Worm (Caenorhabditis elegans) whole organism, young adult: ENCODE results near the gene C17H11.2.

ENCODE experiments used
- C17E4.6 ChIP-seq: fragments of 200-800 bp; sonication (Bioruptor generic); IDR thresholded peaks from 2 replicates; pipeline ENCODE4 v1.3.6; 2022; ENCODE audit warnings: missing genetic modification reagents, missing genetic modification characterization, missing compliant biosample characterization
- F10E7.11 ChIP-seq: sonication (generic microtip); optimal IDR thresholded peaks from 2 replicates; lab custom pipeline; 2017; ENCODE audit warnings: mild to moderate bottlenecking, missing genetic modification characterization, moderate library complexity, missing compliant biosample characterization
- F33H1.4 ChIP-seq: fragments of 200-800 bp; sonication (Bioruptor generic); IDR thresholded peaks from 2 replicates; pipeline ENCODE4 v1.3.6; 2022; ENCODE audit warnings: missing genetic modification reagents, missing genetic modification characterization, missing compliant biosample characterization
- F49E8.2 ChIP-seq: sonication (generic microtip); optimal IDR thresholded peaks from 3 replicates; lab custom pipeline; 2017; ENCODE audit warnings: missing genetic modification characterization, mild to moderate bottlenecking, missing compliant biosample characterization, antibody characterized with exemption, moderate library complexity; ENCODE audit not compliant: insufficient read depth
- F55B11.4 ChIP-seq: sonication (generic microtip); optimal IDR thresholded peaks from 2 replicates; lab custom pipeline; 2016; ENCODE audit warnings: missing compliant biosample characterization, missing genetic modification characterization, borderline replicate concordance; ENCODE audit not compliant: insufficient read depth
- K11D2.4 ChIP-seq: fragments of 200-800 bp; sonication (Bioruptor generic); IDR thresholded peaks from 2 replicates; pipeline ENCODE4 v1.3.6; 2022; ENCODE audit warnings: missing genetic modification reagents, missing genetic modification characterization, missing compliant biosample characterization
- K12H6.12 ChIP-seq: fragments of 200-800 bp; sonication (Bioruptor generic); optimal IDR thresholded peaks from 2 replicates; lab custom pipeline; 2018; ENCODE audit warnings: mild to moderate bottlenecking, missing genetic modification characterization, missing compliant biosample characterization
- T26A5.8 ChIP-seq: sonication (generic microtip); optimal IDR thresholded peaks from 2 replicates; lab custom pipeline; 2016; ENCODE audit warnings: missing genetic modification characterization, missing compliant biosample characterization
- Y53G8AR.9 ChIP-seq: fragments of 200-800 bp; sonication (Bioruptor generic); conservative IDR thresholded peaks from 2 replicates; pipeline ENCODE4 v1.3.6; 2022; ENCODE audit warnings: missing genetic modification reagents, missing genetic modification characterization, missing compliant biosample characterization
- Y56A3A.18 ChIP-seq: fragments of 200-800 bp; sonication (Bioruptor generic); IDR thresholded peaks from 2 replicates; pipeline ENCODE4 v1.3.6; 2022; ENCODE audit warnings: missing genetic modification reagents, missing genetic modification characterization, missing compliant biosample characterization
- Y79H2A.3 ChIP-seq: fragments of 200-800 bp; sonication (Bioruptor generic); conservative IDR thresholded peaks from 2 replicates; pipeline ENCODE4 v1.3.6; 2022; ENCODE audit warnings: missing genetic modification reagents, missing genetic modification characterization, missing compliant biosample characterization
- ama-1 ChIP-seq, 3 experiments: fragments of 150-350 bp in 1 of 3; sonication (generic microtip) in 2 of 3; optimal IDR thresholded peaks; 2 replicates each; lab custom pipeline; 2014 to 2018; ENCODE audit warnings: missing biosample characterization in 2 of 3, missing genetic modification characterization in 2 of 3, missing genetic modification reagents in 2 of 3
- aptf-2 ChIP-seq: fragments of 200-800 bp; sonication (Bioruptor generic); conservative IDR thresholded peaks from 2 replicates; pipeline ENCODE4 v1.3.6; 2022; ENCODE audit warnings: missing genetic modification reagents, missing genetic modification characterization, missing compliant biosample characterization
- atf-7 ChIP-seq: sonication (generic microtip); optimal IDR thresholded peaks from 2 replicates; lab custom pipeline; 2017; ENCODE audit warnings: mild to moderate bottlenecking, missing genetic modification characterization, missing compliant biosample characterization
- attf-3 ChIP-seq: fragments of 200-800 bp; sonication (Bioruptor generic); conservative IDR thresholded peaks from 2 replicates; pipeline ENCODE4 v1.3.6; 2022; ENCODE audit warnings: missing genetic modification reagents, missing genetic modification characterization, missing compliant biosample characterization
- attf-5 ChIP-seq: fragments of 200-800 bp; sonication (Bioruptor generic); optimal IDR thresholded peaks from 2 replicates; lab custom pipeline; 2018; ENCODE audit warnings: mild to moderate bottlenecking, missing genetic modification characterization, missing compliant biosample characterization
- bed-2 ChIP-seq: fragments of 200-800 bp; sonication (Bioruptor generic); IDR thresholded peaks from 2 replicates; pipeline ENCODE4 v1.3.6; 2022; ENCODE audit warnings: missing genetic modification reagents, missing genetic modification characterization, missing compliant biosample characterization
- dpl-1 ChIP-seq: fragments of 150-350 bp; optimal IDR thresholded peaks from 2 replicates; lab custom pipeline; 2014; ENCODE audit warnings: missing biosample characterization, missing genetic modification reagents, missing genetic modification characterization
- egl-18 ChIP-seq: fragments of 200-800 bp; sonication (Bioruptor generic); IDR thresholded peaks from 2 replicates; pipeline ENCODE4 v1.3.6; 2022; ENCODE audit warnings: missing genetic modification reagents, missing genetic modification characterization, missing compliant biosample characterization
- ekl-4 ChIP-seq: fragments of 200-800 bp; sonication (Bioruptor generic); IDR thresholded peaks from 2 replicates; pipeline ENCODE4 v1.3.6; 2022; ENCODE audit warnings: missing genetic modification reagents, missing genetic modification characterization, missing compliant biosample characterization
- him-1 ChIP-seq: sonication (generic microtip); optimal IDR thresholded peaks from 2 replicates; lab custom pipeline; 2016; ENCODE audit warnings: missing genotype, missing genetic modification reagents, missing genetic modification characterization, missing compliant biosample characterization
- hlh-12 ChIP-seq: sonication (generic microtip); optimal IDR thresholded peaks from 2 replicates; lab custom pipeline; 2016; ENCODE audit warnings: missing genetic modification characterization, missing compliant biosample characterization
- hlh-26 ChIP-seq: fragments of 200-800 bp; sonication (Bioruptor generic); conservative IDR thresholded peaks from 2 replicates; pipeline ENCODE4 v1.3.6; 2022; ENCODE audit warnings: missing genetic modification reagents, missing genetic modification characterization, missing compliant biosample characterization
- hmg-1.2 ChIP-seq: fragments of 200-800 bp; sonication (Bioruptor generic); IDR thresholded peaks from 2 replicates; pipeline ENCODE4 v1.3.6; 2022; ENCODE audit warnings: missing genetic modification reagents, missing genetic modification characterization, missing compliant biosample characterization
- hrde-1 ChIP-seq: sonication (generic microtip); optimal IDR thresholded peaks from 2 replicates; lab custom pipeline; 2016; ENCODE audit warnings: missing genetic modification characterization, mild to moderate bottlenecking, missing compliant biosample characterization, moderate library complexity, missing genotype, missing genetic modification reagents, borderline replicate concordance
- lag-1 ChIP-seq: fragments of 200-800 bp; sonication (Bioruptor generic); IDR thresholded peaks from 2 replicates; pipeline ENCODE4 v1.3.6; 2022; ENCODE audit warnings: missing genetic modification reagents, missing genetic modification characterization, missing compliant biosample characterization
- let-526 ChIP-seq: fragments of 200-800 bp; sonication (Bioruptor generic); IDR thresholded peaks from 2 replicates; pipeline ENCODE4 v1.3.6; 2022; ENCODE audit warnings: missing genetic modification reagents, missing genetic modification characterization, missing compliant biosample characterization
- let-607 ChIP-seq, 2 experiments: fragments of 200-800 bp in 1 of 2; sonication (Bioruptor generic) in 1 of 2; sonication (generic microtip) in 1 of 2; optimal IDR thresholded peaks; 2 replicates each; lab custom pipeline; 2016 to 2018; ENCODE audit warnings: mild to moderate bottlenecking in 2 of 2, missing compliant biosample characterization in 2 of 2, missing genetic modification characterization in 2 of 2, moderate library complexity in 2 of 2, missing genotype in 1 of 2
- lin-35 ChIP-seq, 3 experiments: fragments of 150-350 bp in 2 of 3; sonication (generic microtip) in 1 of 3; optimal IDR thresholded peaks; 2 replicates each; lab custom pipeline; 2014 to 2018; ENCODE audit warnings: missing biosample characterization in 3 of 3, missing genetic modification characterization in 3 of 3, missing genetic modification reagents in 3 of 3
- madf-6 ChIP-seq: fragments of 200-800 bp; sonication (Bioruptor generic); IDR thresholded peaks from 2 replicates; pipeline ENCODE4 v1.3.6; 2022; ENCODE audit warnings: missing genetic modification reagents, missing genetic modification characterization, missing compliant biosample characterization
- nhr-27 ChIP-seq: fragments of 200-800 bp; sonication (Bioruptor generic); optimal IDR thresholded peaks from 2 replicates; lab custom pipeline; 2018; ENCODE audit warnings: mild to moderate bottlenecking, missing genetic modification characterization, moderate library complexity, missing compliant biosample characterization
- nhr-90 ChIP-seq: sonication (generic microtip); optimal IDR thresholded peaks from 2 replicates; lab custom pipeline; 2016; ENCODE audit warnings: missing genotype, mild to moderate bottlenecking, missing genetic modification characterization, missing compliant biosample characterization
- pha-4 ChIP-seq: fragments of 150-350 bp; sonication (generic microtip); optimal IDR thresholded peaks from 2 replicates; lab custom pipeline; 2014; ENCODE audit warnings: missing biosample characterization, missing genetic modification reagents, missing genetic modification characterization
- repo-1 ChIP-seq: sonication (generic microtip); optimal IDR thresholded peaks from 2 replicates; lab custom pipeline; 2017; ENCODE audit warnings: mild to moderate bottlenecking, missing genetic modification characterization, missing compliant biosample characterization
- snpc-4 ChIP-seq, 5 experiments: fragments of 150-350 bp in 1 of 5; sonication (generic microtip) in 4 of 5; optimal IDR thresholded peaks; 2 replicates each; lab custom pipeline; 2014 to 2018; ENCODE audit warnings: missing genetic modification characterization in 5 of 5, missing biosample characterization in 3 of 5, antibody characterized with exemption in 2 of 5, mild to moderate bottlenecking in 2 of 5, missing compliant biosample characterization in 2 of 5, missing genotype in 2 of 5, moderate library complexity in 2 of 5, missing genetic modification reagents in 1 of 5
- sptf-2 ChIP-seq: fragments of 200-800 bp; sonication (Bioruptor generic); optimal IDR thresholded peaks from 2 replicates; lab custom pipeline; 2018; ENCODE audit warnings: mild to moderate bottlenecking, missing genetic modification characterization, missing compliant biosample characterization
- tlf-1 ChIP-seq: fragments of 200-800 bp; sonication (Bioruptor generic); optimal IDR thresholded peaks from 2 replicates; lab custom pipeline; 2018; ENCODE audit warnings: mild to moderate bottlenecking, missing genetic modification characterization, missing compliant biosample characterization
- unc-130 ChIP-seq: sonication (generic microtip); optimal IDR thresholded peaks from 2 replicates; lab custom pipeline; 2016; ENCODE audit warnings: missing genetic modification reagents, missing genetic modification characterization, missing compliant biosample characterization
- ztf-18 ChIP-seq: sonication (generic microtip); optimal IDR thresholded peaks from 2 replicates; lab custom pipeline; 2016; ENCODE audit warnings: missing genotype, mild to moderate bottlenecking, missing genetic modification characterization, missing compliant biosample characterization
- ztf-25 ChIP-seq: fragments of 200-800 bp; sonication (Bioruptor generic); IDR thresholded peaks from 2 replicates; pipeline ENCODE4 v1.3.6; 2022; ENCODE audit warnings: missing genetic modification reagents, missing genetic modification characterization, missing compliant biosample characterization
- ztf-3 ChIP-seq: fragments of 200-800 bp; sonication (Bioruptor generic); optimal IDR thresholded peaks from 2 replicates; lab custom pipeline; 2018; ENCODE audit warnings: mild to moderate bottlenecking, missing genetic modification characterization, missing compliant biosample characterization

Gene C17H11.2

DNA sequence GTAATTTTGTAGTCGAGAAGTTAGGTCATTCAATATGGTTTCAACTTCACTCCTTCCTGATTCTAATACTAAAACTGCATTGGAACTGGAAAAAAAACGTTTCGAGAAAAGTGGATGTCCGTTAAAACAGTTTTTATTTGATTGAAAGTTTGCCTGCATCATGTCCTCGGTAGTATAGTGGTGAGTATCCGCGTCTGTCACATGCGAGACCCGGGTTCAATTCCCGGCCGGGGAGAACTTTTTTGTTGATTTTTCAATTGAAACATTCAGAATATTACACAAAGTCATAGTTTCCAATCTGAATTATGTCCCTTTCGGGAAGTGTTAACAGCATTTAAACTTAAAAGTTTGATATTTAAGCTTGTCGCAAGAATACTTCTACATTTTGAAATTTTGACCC lies 20.7 kb upstream of the C17H11.2 start (continued):
- TF ChIP-seq F33H1.4 (GFP tag; lab: Robert Waterston, UW) (no peak), tlf-1 (GFP tag; lab: Kevin White, UChicago) (no peak), hlh-26 (GFP tag; lab: Robert Waterston, UW) (no peak), K12H6.12 (no peak), nhr-90 (tag; lab: Kevin White, UChicago) (peak; percentile 29), madf-6 (GFP tag; lab: Robert Waterston, UW) (no peak), hrde-1 (no peak), ekl-4 (GFP tag; lab: Robert Waterston, UW) (no peak), hmg-1.2 (peak; percentile 43; the same call in 1 of the 2 replicates), ztf-18 (tag; lab: Kevin White, UChicago) (no peak), attf-3 (GFP tag; lab: Robert Waterston, UW) (no peak), snpc-4 (GFP tag; optimal IDR thresholded peaks at IDR 0.05; lab: Kevin White, UChicago) (no peak), snpc-4 (tag; optimal IDR thresholded peaks at IDR 0.05; lab: Kevin White, UChicago) (no peak), F49E8.2 (tag; lab: Kevin White, UChicago) (no peak), F10E7.11 (tag; lab: Kevin White, UChicago) (no peak), Y56A3A.18 (GFP tag; lab: Robert Waterston, UW) (no peak), sptf-2 (no peak), nhr-27 (tag; lab: Kevin White, UChicago) (no peak), let-607 (tag; optimal IDR thresholded peaks at IDR 0.05; lab: Kevin White, UChicago) (no peak), Y79H2A.3 (GFP tag; lab: Robert Waterston, UW) (no peak), ztf-3 (GFP tag; lab: Kevin White, UChicago) (no peak), hlh-12 (tag; lab: Kevin White, UChicago) (no peak), atf-7 (no peak), ztf-25 (GFP tag; lab: Robert Waterston, UW) (peak; percentile 39; the same call in 1 of the 2 replicates), unc-130 (GFP tag; lab: Kevin White, UChicago) (no peak), Y53G8AR.9 (GFP tag; lab: Robert Waterston, UW) (no peak), dpl-1 (GFP tag; lab: Kevin White, UChicago) (no peak), K11D2.4 (no peak), attf-5 (GFP tag; lab: Kevin White, UChicago) (no peak), T26A5.8 (tag; lab: Kevin White, UChicago) (no peak), bed-2 (GFP tag; lab: Robert Waterston, UW) (no peak), him-1 (tag; lab: Kevin White, UChicago) (peak; percentile 61)

DNA sequence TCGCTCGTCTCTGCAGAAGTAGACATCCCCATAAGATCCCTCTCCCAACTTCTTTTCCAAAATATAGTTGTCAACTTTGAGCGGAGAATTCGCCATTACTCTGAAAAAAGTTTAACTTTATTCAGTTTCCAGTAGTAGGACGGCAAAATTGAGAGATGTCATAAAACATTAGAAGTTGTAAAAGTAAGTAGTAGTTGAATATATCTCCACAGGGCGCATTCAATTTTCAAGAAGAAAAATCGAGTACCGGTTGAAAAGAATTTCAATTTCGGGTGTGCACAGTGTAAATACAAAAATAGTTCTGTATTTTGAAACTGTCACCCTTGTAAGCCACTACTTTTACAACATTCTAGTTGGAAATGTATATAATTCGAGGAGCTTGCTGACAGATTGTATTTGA lies 19.1 kb upstream of the C17H11.2 start, which contains the start of gene F22F1.2:
Gene F22F1.2, minus strand, starts transcription at position 101 of the 400 bp plus-strand sequence.
- TF ChIP-seq repo-1 (tag; lab: Kevin White, UChicago): no peak
- TF ChIP-seq egl-18 (GFP tag; lab: Robert Waterston, UW): no peak
- TF ChIP-seq lin-35 (GFP tag; optimal IDR thresholded peaks at IDR 0.05; lab: Kevin White, UChicago): no peak
- no peak for TF ChIP-seq Y53G8AR.9 (GFP tag; lab: Robert Waterston, UW)
- no peak for TF ChIP-seq C17E4.6
- no peak for TF ChIP-seq sptf-2
- no peak for TF ChIP-seq ama-1 (optimal IDR thresholded peaks at IDR 0.05; lab: Kevin White, UChicago)
- TF ChIP-seq ama-1 (GFP tag; optimal IDR thresholded peaks at IDR 0.05; lab: Kevin White, UChicago): no peak
- TF ChIP-seq let-526: no peak
- TF ChIP-seq atf-7: no peak
- TF ChIP-seq pha-4 (tag; lab: Kevin White, UChicago): no peak
- no peak for TF ChIP-seq aptf-2 (GFP tag; lab: Robert Waterston, UW)
- TF ChIP-seq F55B11.4 (tag; lab: Kevin White, UChicago): no peak
- no peak for TF ChIP-seq Y56A3A.18 (GFP tag; lab: Robert Waterston, UW)
- TF ChIP-seq lag-1 (GFP tag; lab: Robert Waterston, UW): no peak
- TF ChIP-seq tlf-1 (GFP tag; lab: Kevin White, UChicago): no peak
- no peak for TF ChIP-seq F10E7.11 (tag; lab: Kevin White, UChicago)
